Worm (Caenorhabditis elegans) whole organism, L4/young adult: ENCODE results near the gene F42D1.4.

ENCODE experiments used
- W03F9.2 ChIP-seq: fragments of 150-350 bp; optimal IDR thresholded peaks from 2 replicates; lab custom pipeline; 2014; ENCODE audit warnings: missing biosample characterization, missing genetic modification characterization
- dao-5 ChIP-seq: sonication (generic microtip); optimal IDR thresholded peaks from 2 replicates; lab custom pipeline; 2016; ENCODE audit warnings: missing genotype, missing genetic modification characterization, moderate library complexity, missing compliant biosample characterization
- him-1 ChIP-seq: sonication (generic microtip); optimal IDR thresholded peaks from 2 replicates; lab custom pipeline; 2016; ENCODE audit warnings: missing genotype, missing genetic modification reagents, missing genetic modification characterization, missing compliant biosample characterization

ce11 chrX:14816717-14817116 is 9.7 kb downstream of the F42D1.4 start:
- TF ChIP-seq him-1 (tag; lab: Kevin White, UChicago) (no peak), dao-5 (tag; lab: Kevin White, UChicago) (no peak), W03F9.2 (tag; lab: Kevin White, UChicago) (no peak)
